Fruit fly (Drosophila melanogaster) Kc167 (cell line): ENCODE measurements around the gene PolA1.

Experiments used
- Myc ChIP-seq: fragments of >200 bp; optimal IDR thresholded peaks from 2 replicates; lab custom pipeline; 2017; ENCODE audit warnings: missing external identifiers
- Sin3A ChIP-seq: fragments of >200 bp; optimal IDR thresholded peaks from 2 replicates; lab custom pipeline; 2018; ENCODE audit warnings: missing external identifiers
- h ChIP-seq: fragments of >200 bp; optimal IDR thresholded peaks from 3 replicates; lab custom pipeline; 2018; ENCODE audit warnings: missing external identifiers
- insv ChIP-seq: fragments of >200 bp; optimal IDR thresholded peaks from 3 replicates; lab custom pipeline; 2018; ENCODE audit warnings: missing external identifiers
- psq ChIP-seq: fragments of >200 bp; optimal IDR thresholded peaks from 2 replicates; lab custom pipeline; 2017; ENCODE audit warnings: missing external identifiers
- ttk ChIP-seq: sonication (Bioruptor generic); optimal IDR thresholded peaks from 2 replicates; lab custom pipeline; 2017; ENCODE audit warnings: missing external identifiers

The PolA1 gene

dm6 chr3R:21671636-21672035 is at the start of gene PolA1:
Gene PolA1 (minus strand): TSS chr3R:21671750.
- TF ChIP-seq h (lab: Kevin White, UChicago) (no peak), psq (lab: Kevin White, UChicago) (no peak), Myc (lab: Kevin White, UChicago) (no peak), ttk (lab: Kevin White, UChicago) (no peak), Sin3A (lab: Kevin White, UChicago) (no peak), insv (lab: Kevin White, UChicago) (no peak)

dm6 chr3R:21719934-21720431 is 48.4 kb upstream of the PolA1 start:
- no peak for TF ChIP-seq Myc (lab: Kevin White, UChicago)
- TF ChIP-seq h (lab: Kevin White, UChicago): no peak
- TF ChIP-seq Sin3A (lab: Kevin White, UChicago): no peak
- TF ChIP-seq psq (lab: Kevin White, UChicago): no peak
- no peak for TF ChIP-seq insv (lab: Kevin White, UChicago)
- no peak for TF ChIP-seq ttk (lab: Kevin White, UChicago)

- TF ChIP-seq psq (lab: Kevin White, UChicago) (no peak), ttk (lab: Kevin White, UChicago) (no peak), insv (lab: Kevin White, UChicago) (no peak), h (lab: Kevin White, UChicago) (no peak), Myc (lab: Kevin White, UChicago) (no peak), Sin3A (lab: Kevin White, UChicago) (no peak)
These were observed 47.9 kb upstream of the PolA1 start, which contains the start of gene CG31176 for dm6 chr3R:21719420-21719933. Gene CG31176 (minus strand): TSS chr3R:21719660.

DNA sequence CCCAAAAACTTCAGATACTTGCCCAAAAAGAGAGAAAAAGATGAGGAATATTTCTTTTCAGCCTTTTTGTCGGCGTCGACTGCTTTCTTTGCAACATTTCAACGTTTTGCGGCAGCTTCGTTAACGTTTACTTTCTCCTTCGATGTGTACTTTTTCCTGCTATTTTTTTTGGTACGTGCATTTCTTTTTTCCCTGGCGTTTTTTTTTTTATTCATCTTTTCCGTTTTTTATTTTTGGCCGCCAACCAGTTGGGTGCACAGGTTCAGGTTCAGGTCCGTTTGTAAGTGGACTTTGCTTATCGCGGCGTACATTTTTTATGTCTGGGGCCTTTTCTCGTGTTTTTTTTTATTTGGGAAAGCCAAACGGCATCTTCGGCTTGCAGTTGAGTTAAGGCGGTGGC is 32.9 kb upstream of the PolA1 start:
- TF ChIP-seq insv (lab: Kevin White, UChicago) (no peak), h (lab: Kevin White, UChicago) (no peak), psq (lab: Kevin White, UChicago) (no peak), Sin3A (lab: Kevin White, UChicago) (no peak), ttk (lab: Kevin White, UChicago) (no peak), Myc (lab: Kevin White, UChicago) (no peak)

DNA sequence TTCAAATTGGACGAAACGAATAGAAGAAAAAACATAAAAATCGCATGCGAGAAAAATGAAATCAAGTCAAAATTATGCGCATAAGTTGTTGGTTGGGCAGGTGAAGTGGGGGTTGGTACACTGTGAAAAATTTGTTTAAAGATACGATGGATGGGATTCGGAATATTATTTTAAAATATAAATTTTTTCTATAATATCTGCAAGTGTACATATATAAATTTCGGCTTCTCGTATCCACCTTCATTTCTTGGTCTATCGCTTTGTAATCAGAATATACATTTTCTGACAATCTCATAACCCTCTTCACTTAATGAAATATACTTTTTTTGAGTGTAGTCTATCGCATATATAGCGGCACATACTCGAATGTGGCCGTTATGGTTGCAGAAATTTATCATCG is 31.8 kb upstream of the PolA1 start:
- no peak for TF ChIP-seq insv (lab: Kevin White, UChicago)
- TF ChIP-seq ttk (lab: Kevin White, UChicago): no peak

- TF ChIP-seq psq (lab: Kevin White, UChicago): no peak
- no peak for TF ChIP-seq h (lab: Kevin White, UChicago)
These were observed 30.0 kb upstream of the PolA1 start for dm6 chr3R:21701529-21701928.

DNA sequence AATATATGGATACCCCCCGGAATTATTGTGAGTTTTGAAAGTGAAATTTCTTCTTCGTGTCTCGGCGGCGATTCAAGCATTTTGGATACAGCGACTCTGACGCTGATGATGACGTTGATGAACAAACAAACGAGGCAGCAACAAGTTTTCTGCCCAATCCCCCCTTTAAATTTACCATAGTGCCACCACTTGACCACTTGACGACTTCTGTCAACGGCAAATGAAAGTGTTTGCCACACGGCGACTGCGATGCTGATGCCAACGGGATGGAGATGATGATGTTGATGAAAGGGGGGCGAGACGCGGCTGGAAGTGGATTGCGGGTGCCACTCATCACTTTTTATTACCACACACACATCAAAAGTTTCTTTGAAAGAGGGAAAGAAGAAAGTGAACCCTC is 28.9 kb upstream of the PolA1 start:
- TF ChIP-seq ttk (lab: Kevin White, UChicago) (no peak), h (lab: Kevin White, UChicago) (no peak), Sin3A (lab: Kevin White, UChicago) (no peak), insv (lab: Kevin White, UChicago) (no peak), Myc (lab: Kevin White, UChicago) (no peak), psq (lab: Kevin White, UChicago) (no peak)

DNA sequence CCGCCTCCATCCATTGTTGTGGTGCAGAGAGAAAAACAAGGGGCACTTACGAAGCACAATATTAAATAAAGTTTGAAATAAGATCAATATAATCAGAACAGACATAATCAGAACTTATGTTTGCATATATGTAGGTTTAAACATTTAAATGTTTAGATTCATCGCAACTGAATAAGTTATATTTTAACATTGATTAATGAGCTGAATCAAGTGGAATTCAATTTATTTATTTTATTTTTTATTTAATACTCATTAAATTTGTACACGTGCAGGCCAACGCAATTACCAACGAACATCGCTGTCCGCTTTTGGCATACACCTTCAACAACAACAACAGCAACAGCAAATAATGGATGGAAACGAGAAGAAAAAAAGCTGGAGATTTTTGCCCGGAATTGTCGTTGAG is 27.3 kb upstream of the PolA1 start:
- TF ChIP-seq psq (lab: Kevin White, UChicago) (no peak), h (lab: Kevin White, UChicago) (no peak), Sin3A (lab: Kevin White, UChicago) (no peak), ttk (lab: Kevin White, UChicago) (no peak), insv (lab: Kevin White, UChicago) (no peak), Myc (lab: Kevin White, UChicago) (no peak)

dm6 chr3R:21693110-21693672 is 21.6 kb upstream of the PolA1 start:
- TF ChIP-seq Sin3A (lab: Kevin White, UChicago) (no peak), ttk (lab: Kevin White, UChicago) (no peak), h (lab: Kevin White, UChicago) (no peak), Myc (lab: Kevin White, UChicago) (no peak), psq (lab: Kevin White, UChicago) (no peak), insv (lab: Kevin White, UChicago) (no peak)

DNA sequence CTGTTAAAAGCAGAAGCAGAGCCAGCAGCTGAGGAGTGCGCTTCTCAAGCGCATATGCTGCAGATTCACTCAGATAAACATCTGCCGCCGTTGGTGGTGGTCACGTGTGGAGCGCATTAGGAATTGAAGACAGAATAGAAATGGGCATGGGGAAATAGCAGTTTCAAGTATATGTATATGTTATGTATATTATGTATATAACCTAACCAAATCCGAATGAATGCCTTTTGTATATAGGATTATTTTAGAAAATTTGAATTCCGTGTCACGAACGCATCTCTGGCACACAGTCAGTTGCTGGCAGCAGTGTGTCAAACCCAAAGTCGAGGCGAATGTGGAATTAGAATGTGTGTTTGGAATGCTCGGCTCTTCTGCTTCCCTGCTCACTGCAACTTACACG is 19.6 kb upstream of the PolA1 start:
- no peak for TF ChIP-seq insv (lab: Kevin White, UChicago)
- no peak for TF ChIP-seq Sin3A (lab: Kevin White, UChicago)
- TF ChIP-seq Myc (lab: Kevin White, UChicago): no peak
- TF ChIP-seq ttk (lab: Kevin White, UChicago): no peak
- no peak for TF ChIP-seq h (lab: Kevin White, UChicago)
- no peak for TF ChIP-seq psq (lab: Kevin White, UChicago)

dm6 chr3R:21688596-21688995 is 17.0 kb upstream of the PolA1 start:
- TF ChIP-seq psq (lab: Kevin White, UChicago): no peak
- no peak for TF ChIP-seq Myc (lab: Kevin White, UChicago)

dm6 chr3R:21687902-21688301 is 16.4 kb upstream of the PolA1 start:
- TF ChIP-seq Sin3A (lab: Kevin White, UChicago) (no peak), h (lab: Kevin White, UChicago) (no peak), insv (lab: Kevin White, UChicago) (no peak)
